Worm (Caenorhabditis elegans) whole organism, early embryonic: ENCODE measurements around the gene elt-1.

Source experiments
- B0310.2 ChIP-seq: sonication (generic microtip); optimal IDR thresholded peaks from 2 replicates; lab custom pipeline; 2016; ENCODE audit warnings: mild to moderate bottlenecking, missing genetic modification characterization, missing compliant biosample characterization
- F13C5.2 ChIP-seq: sonication (generic microtip); optimal IDR thresholded peaks from 2 replicates; lab custom pipeline; 2017; ENCODE audit warnings: mild to moderate bottlenecking, missing genetic modification characterization, inconsistent platforms, missing compliant biosample characterization
- aly-1 ChIP-seq: sonication (generic microtip); optimal IDR thresholded peaks from 2 replicates; lab custom pipeline; 2016; ENCODE audit warnings: missing genetic modification characterization, missing compliant biosample characterization
- ama-1 ChIP-seq: fragments of 150-350 bp; optimal IDR thresholded peaks from 2 replicates; lab custom pipeline; 2014
- ceh-13 ChIP-seq: fragments of 200-800 bp; sonication (Bioruptor generic); optimal IDR thresholded peaks from 2 replicates; lab custom pipeline; 2018; ENCODE audit warnings: mild to moderate bottlenecking, missing genetic modification characterization, missing compliant biosample characterization
- ceh-36 ChIP-seq: sonication (generic microtip); optimal IDR thresholded peaks from 2 replicates; lab custom pipeline; 2016; ENCODE audit warnings: missing genetic modification characterization, inconsistent platforms, missing compliant biosample characterization
- ets-7 ChIP-seq: sonication (generic microtip); optimal IDR thresholded peaks from 2 replicates; lab custom pipeline; 2016; ENCODE audit warnings: missing genotype, missing genetic modification characterization, missing compliant biosample characterization
- flt-1 ChIP-seq: fragments of 200-800 bp; sonication (Bioruptor generic); IDR thresholded peaks from 2 replicates; pipeline ENCODE4 v1.3.6; 2022; ENCODE audit warnings: missing genetic modification characterization, missing compliant biosample characterization
- hmbx-1 ChIP-seq: sonication (generic microtip); optimal IDR thresholded peaks from 2 replicates; lab custom pipeline; 2016; ENCODE audit warnings: mild to moderate bottlenecking, missing genetic modification characterization, missing compliant biosample characterization
- hmg-4 ChIP-seq: fragments of 200-800 bp; sonication (Bioruptor generic); optimal IDR thresholded peaks from 2 replicates; lab custom pipeline; 2018; ENCODE audit warnings: mild to moderate bottlenecking, missing genetic modification characterization, missing compliant biosample characterization
- hnd-1 ChIP-seq: sonication (generic microtip); optimal IDR thresholded peaks from 2 replicates; lab custom pipeline; 2016; ENCODE audit warnings: missing genetic modification characterization, missing compliant biosample characterization
- pes-1 ChIP-seq: fragments of 200-800 bp; sonication (Bioruptor generic); IDR thresholded peaks from 2 replicates; pipeline ENCODE4 v1.3.6; 2022; ENCODE audit warnings: missing genetic modification reagents, missing genetic modification characterization, missing compliant biosample characterization
- scrt-1 ChIP-seq: fragments of 200-800 bp; sonication (Bioruptor generic); IDR thresholded peaks from 2 replicates; pipeline ENCODE4 v1.3.6; 2022; ENCODE audit warnings: missing genetic modification characterization, missing compliant biosample characterization
- sea-1 ChIP-seq: fragments of 200-800 bp; sonication (Bioruptor generic); conservative IDR thresholded peaks from 2 replicates; pipeline ENCODE4 v1.3.6; 2022; ENCODE audit warnings: missing genetic modification characterization, missing compliant biosample characterization
- tbx-11 ChIP-seq: fragments of 200-800 bp; sonication (Bioruptor generic); IDR thresholded peaks from 2 replicates; pipeline ENCODE4 v1.3.6; 2022; ENCODE audit warnings: missing genetic modification characterization, missing compliant biosample characterization
- tbx-37 ChIP-seq: fragments of 200-800 bp; sonication (Bioruptor generic); conservative IDR thresholded peaks from 2 replicates; pipeline ENCODE4 v1.3.6; 2022; ENCODE audit warnings: missing genetic modification reagents, missing genetic modification characterization, missing compliant biosample characterization
- tra-4 ChIP-seq: sonication (generic microtip); optimal IDR thresholded peaks from 2 replicates; lab custom pipeline; 2017; ENCODE audit warnings: missing genetic modification characterization, missing compliant biosample characterization

Gene elt-1

DNA sequence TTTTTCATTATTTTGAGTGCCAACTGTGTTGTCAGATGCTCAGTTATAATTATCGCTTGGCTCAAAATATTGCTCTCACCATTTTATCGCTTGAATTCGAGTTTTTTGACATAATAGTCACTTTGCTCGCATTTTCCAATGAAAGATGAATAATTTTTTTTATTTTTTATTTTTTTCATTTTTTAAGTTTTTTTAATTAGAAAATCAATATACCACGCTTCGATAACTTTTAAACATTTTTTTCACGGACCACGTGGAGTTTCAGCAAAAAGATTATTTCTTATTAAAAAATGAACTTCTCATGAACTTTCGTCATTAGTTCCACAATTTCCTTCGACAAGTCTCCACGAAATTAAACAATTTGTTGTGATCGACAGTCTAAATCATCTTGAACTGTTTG lies at the start of gene elt-1:
Gene elt-1 (plus strand): TSS at position 301 of the 400 bp plus-strand sequence.
- TF ChIP-seq tbx-37 (GFP tag; lab: Robert Waterston, UW) (no peak), hnd-1 (tag; lab: Kevin White, UChicago) (no peak), F13C5.2 (tag; lab: Kevin White, UChicago) (no peak), hmg-4 (no peak), B0310.2 (no peak), ets-7 (tag; lab: Kevin White, UChicago) (no peak), ceh-13 (GFP tag; lab: Kevin White, UChicago) (no peak), hmbx-1 (tag; lab: Kevin White, UChicago) (no peak), sea-1 (GFP tag; lab: Robert Waterston, UW) (no peak), ceh-36 (tag; lab: Kevin White, UChicago) (no peak), flt-1 (GFP tag; lab: Robert Waterston, UW) (no peak), scrt-1 (GFP tag; lab: Robert Waterston, UW) (no peak), tbx-11 (GFP tag; lab: Robert Waterston, UW) (no peak), aly-1 (tag; lab: Kevin White, UChicago) (no peak)

DNA sequence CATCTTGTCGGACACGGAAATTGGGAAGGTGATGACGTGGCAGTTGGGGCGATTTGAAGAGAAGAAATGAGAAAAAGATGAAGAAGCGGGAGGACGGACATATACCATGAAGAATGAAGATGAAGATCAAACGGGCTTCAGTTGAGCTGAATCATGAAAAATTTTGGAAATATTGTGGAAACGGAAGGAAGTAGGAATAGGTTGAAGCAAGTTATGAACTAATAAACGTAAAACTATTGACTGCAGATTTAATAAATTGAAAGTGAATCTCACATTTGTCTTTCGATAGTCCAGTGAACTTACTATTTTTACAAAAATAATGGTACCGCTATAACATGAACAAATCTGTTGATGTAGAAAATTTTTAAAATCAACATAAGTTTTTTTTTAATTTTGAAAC lies 48.3 kb upstream of the elt-1 start, which contains the start of gene lron-14:
Gene lron-14 (minus strand): TSS at position 101 of the 400 bp plus-strand sequence.
- TF ChIP-seq sea-1 (GFP tag; lab: Robert Waterston, UW) (no peak), tbx-11 (GFP tag; lab: Robert Waterston, UW) (no peak), F13C5.2 (tag; lab: Kevin White, UChicago) (no peak), pes-1 (GFP tag; lab: Robert Waterston, UW) (no peak), ets-7 (tag; lab: Kevin White, UChicago) (no peak), ama-1 (lab: Kevin White, UChicago) (no peak), B0310.2 (no peak), tbx-37 (GFP tag; lab: Robert Waterston, UW) (no peak), aly-1 (tag; lab: Kevin White, UChicago) (no peak), ceh-13 (GFP tag; lab: Kevin White, UChicago) (no peak), tra-4 (tag; lab: Kevin White, UChicago) (no peak), ceh-36 (tag; lab: Kevin White, UChicago) (no peak), flt-1 (GFP tag; lab: Robert Waterston, UW) (no peak), hnd-1 (tag; lab: Kevin White, UChicago) (no peak), scrt-1 (GFP tag; lab: Robert Waterston, UW) (no peak)

DNA sequence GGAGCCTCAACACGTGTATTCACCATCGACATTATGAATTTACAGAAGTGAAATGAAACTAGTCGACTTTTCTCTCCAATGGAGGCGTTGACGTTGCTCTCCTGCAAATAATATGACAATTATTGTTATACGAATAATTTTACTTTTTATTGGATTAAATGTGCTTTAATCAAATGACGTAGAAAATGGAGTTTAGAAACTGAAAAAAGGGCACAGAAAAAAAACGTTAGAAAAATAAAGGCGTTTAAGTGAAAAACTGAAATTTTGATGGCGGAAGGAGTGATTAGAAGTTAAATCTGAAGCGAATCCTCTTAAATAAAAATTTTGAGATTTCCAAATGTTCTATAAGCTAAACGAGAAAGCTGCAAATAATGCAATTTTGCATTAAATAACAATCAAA lies 34.8 kb upstream of the elt-1 start, which contains the start of gene npr-2:
Gene npr-2 (minus strand): TSS at position 101 of the 400 bp plus-strand sequence.
- TF ChIP-seq pes-1 (GFP tag; lab: Robert Waterston, UW) (no peak), flt-1 (GFP tag; lab: Robert Waterston, UW) (no peak), B0310.2 (no peak)

DNA sequence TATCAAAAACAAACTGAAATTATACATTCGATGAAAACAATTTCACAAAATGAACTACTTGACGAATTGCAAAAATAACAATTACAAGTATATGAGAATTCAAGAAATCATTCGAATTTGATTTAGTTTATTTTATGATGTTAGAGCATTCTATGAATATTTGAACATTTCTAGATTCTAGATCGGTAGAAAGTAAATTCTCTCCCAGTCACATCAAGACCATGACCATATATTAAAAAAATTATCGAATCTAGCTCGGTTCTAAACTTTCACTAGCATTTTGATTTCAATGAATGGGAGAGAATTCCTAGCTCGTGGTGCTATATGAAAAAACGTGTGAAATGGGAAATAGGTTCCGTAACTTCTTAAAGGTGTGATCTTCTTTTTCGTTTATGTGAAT lies 30.4 kb upstream of the elt-1 start:
- TF ChIP-seq flt-1 (GFP tag; lab: Robert Waterston, UW) (no peak), aly-1 (tag; lab: Kevin White, UChicago) (no peak)

DNA sequence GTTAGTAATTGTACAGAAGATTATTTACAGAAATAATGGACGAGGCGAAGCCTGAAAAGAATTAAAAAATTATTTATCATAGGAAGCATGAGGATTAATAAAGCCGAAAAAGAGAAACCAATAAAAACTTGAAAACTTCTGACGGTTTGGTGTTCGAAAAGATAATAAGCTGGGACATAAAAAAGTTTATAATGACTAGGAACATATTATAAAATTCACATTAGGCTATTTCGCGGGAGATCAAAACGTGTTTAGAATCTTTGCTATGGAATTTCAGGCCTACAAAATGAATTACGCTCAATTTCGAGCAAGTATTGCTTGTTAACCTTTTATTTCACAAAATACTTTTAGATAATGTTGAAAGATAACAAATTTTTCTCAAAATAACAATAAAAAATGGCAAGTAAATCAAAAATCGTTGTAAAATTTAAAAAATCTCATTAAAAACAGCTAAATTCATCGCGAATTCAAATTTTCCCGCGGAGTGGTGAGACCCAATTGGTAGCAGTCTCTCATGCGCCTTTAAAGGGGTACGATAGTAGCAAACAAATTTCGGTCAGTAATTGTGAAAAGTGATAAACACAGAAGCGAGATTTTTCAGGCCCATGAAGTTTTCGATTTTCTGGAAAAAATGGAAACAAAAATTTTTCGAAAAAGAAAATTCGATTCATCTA lies 25.9 kb upstream of the elt-1 start, which contains the start of gene trcs-1:
Gene trcs-1 (minus strand): TSS at position 51 of the 674 bp plus-strand sequence.
- TF ChIP-seq flt-1 (GFP tag; lab: Robert Waterston, UW) (no peak), tra-4 (tag; lab: Kevin White, UChicago) (no peak), hmg-4 (no peak), scrt-1 (GFP tag; lab: Robert Waterston, UW) (no peak), tbx-11 (GFP tag; lab: Robert Waterston, UW) (no peak), pes-1 (GFP tag; lab: Robert Waterston, UW) (no peak), tbx-37 (GFP tag; lab: Robert Waterston, UW) (no peak), ceh-36 (tag; lab: Kevin White, UChicago) (no peak), ets-7 (tag; lab: Kevin White, UChicago) (no peak), sea-1 (GFP tag; lab: Robert Waterston, UW) (no peak), aly-1 (tag; lab: Kevin White, UChicago) (no peak)

DNA sequence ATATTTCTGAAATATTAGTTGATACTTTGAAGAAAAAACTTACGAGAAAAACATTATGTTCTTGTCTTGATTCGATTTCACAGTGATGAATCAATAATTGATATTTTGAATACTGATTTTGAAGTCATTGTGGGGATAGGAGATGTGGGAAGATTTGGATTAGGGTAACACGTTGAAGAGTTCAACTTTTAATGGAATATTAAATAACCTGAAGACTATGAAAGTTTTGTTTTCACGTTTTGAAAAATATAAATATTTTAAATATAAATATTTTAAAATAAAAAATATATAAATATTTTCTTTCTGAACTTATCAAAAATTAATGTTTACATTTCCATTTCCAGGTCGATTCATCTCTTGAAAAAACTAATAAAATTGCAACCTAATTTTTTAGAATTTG lies 22.4 kb upstream of the elt-1 start, which contains the start of gene pei-1:
Gene pei-1 (minus strand): TSS at position 101 of the 400 bp plus-strand sequence.
- TF ChIP-seq scrt-1 (GFP tag; lab: Robert Waterston, UW): no peak
- TF ChIP-seq aly-1 (tag; lab: Kevin White, UChicago): no peak
- TF ChIP-seq tbx-11 (GFP tag; lab: Robert Waterston, UW): no peak
- no peak for TF ChIP-seq pes-1 (GFP tag; lab: Robert Waterston, UW)
- TF ChIP-seq ceh-13 (GFP tag; lab: Kevin White, UChicago): no peak
- no peak for TF ChIP-seq sea-1 (GFP tag; lab: Robert Waterston, UW)
- TF ChIP-seq hnd-1 (tag; lab: Kevin White, UChicago): no peak
- TF ChIP-seq flt-1 (GFP tag; lab: Robert Waterston, UW): no peak
- no peak for TF ChIP-seq hmg-4
- no peak for TF ChIP-seq ama-1 (lab: Kevin White, UChicago)
- TF ChIP-seq B0310.2: no peak
- TF ChIP-seq hmbx-1 (tag; lab: Kevin White, UChicago): no peak
- no peak for TF ChIP-seq tbx-37 (GFP tag; lab: Robert Waterston, UW)
- no peak for TF ChIP-seq tra-4 (tag; lab: Kevin White, UChicago)
- no peak for TF ChIP-seq ceh-36 (tag; lab: Kevin White, UChicago)
- TF ChIP-seq F13C5.2 (tag; lab: Kevin White, UChicago): no peak
- TF ChIP-seq ets-7 (tag; lab: Kevin White, UChicago): no peak

DNA sequence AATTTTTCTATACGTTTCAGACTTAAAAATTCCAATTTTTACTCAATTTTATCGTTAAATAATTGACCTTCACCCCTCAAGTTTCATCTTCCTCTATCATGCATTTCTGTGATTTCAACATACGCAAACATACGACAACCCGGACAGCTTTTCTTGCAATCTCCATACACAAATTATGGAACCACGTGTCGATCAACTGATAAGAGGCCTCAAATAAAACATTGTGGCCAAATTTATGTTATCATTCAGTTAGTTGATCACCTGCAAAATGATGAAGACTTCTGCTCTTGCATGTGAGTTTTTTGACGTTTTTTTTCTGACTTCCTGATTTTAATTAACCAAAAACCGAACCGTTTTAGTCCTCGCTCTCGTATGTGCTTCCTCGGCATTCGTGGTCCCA lies 21.3 kb upstream of the elt-1 start, which contains the start of gene spp-18:
Gene spp-18 (plus strand): TSS at position 257 of the 400 bp plus-strand sequence.
- TF ChIP-seq scrt-1 (GFP tag; lab: Robert Waterston, UW) (no peak), F13C5.2 (tag; lab: Kevin White, UChicago) (no peak), tbx-11 (GFP tag; lab: Robert Waterston, UW) (no peak), tbx-37 (GFP tag; lab: Robert Waterston, UW) (no peak), aly-1 (tag; lab: Kevin White, UChicago) (no peak), ceh-36 (tag; lab: Kevin White, UChicago) (no peak), pes-1 (GFP tag; lab: Robert Waterston, UW) (no peak), hnd-1 (tag; lab: Kevin White, UChicago) (no peak), tra-4 (tag; lab: Kevin White, UChicago) (no peak), sea-1 (GFP tag; lab: Robert Waterston, UW) (no peak), flt-1 (GFP tag; lab: Robert Waterston, UW) (no peak), hmg-4 (no peak), B0310.2 (no peak), ets-7 (tag; lab: Kevin White, UChicago) (no peak), hmbx-1 (tag; lab: Kevin White, UChicago) (no peak), ama-1 (lab: Kevin White, UChicago) (no peak), ceh-13 (GFP tag; lab: Kevin White, UChicago) (no peak)
